Worm (Caenorhabditis elegans) whole organism, late embryonic: Measurements from ENCODE around the gene msp-36.

Experiments
- F13H6.1 ChIP-seq: sonication (generic microtip); optimal IDR thresholded peaks from 2 replicates; lab custom pipeline; 2016; ENCODE audit warnings: missing genetic modification characterization, missing compliant biosample characterization
- ceh-19 ChIP-seq: fragments of 200-800 bp; sonication (Bioruptor generic); optimal IDR thresholded peaks from 2 replicates; lab custom pipeline; 2018; ENCODE audit warnings: mild to moderate bottlenecking, missing genetic modification characterization, missing compliant biosample characterization
- ceh-22 ChIP-seq: sonication (generic microtip); optimal IDR thresholded peaks from 2 replicates; lab custom pipeline; 2017; ENCODE audit warnings: missing biosample characterization, missing genetic modification characterization
- elt-2 ChIP-seq: sonication (generic microtip); optimal IDR thresholded peaks from 2 replicates; lab custom pipeline; 2016; ENCODE audit warnings: missing genetic modification reagents, missing genetic modification characterization, missing compliant biosample characterization
- gmeb-2 ChIP-seq: sonication (generic microtip); optimal IDR thresholded peaks from 2 replicates; lab custom pipeline; 2016; ENCODE audit warnings: missing genetic modification characterization, inconsistent platforms, missing compliant biosample characterization
- lin-11 ChIP-seq: fragments of 200-800 bp; sonication (Bioruptor generic); optimal IDR thresholded peaks from 2 replicates; lab custom pipeline; 2018; ENCODE audit warnings: mild to moderate bottlenecking, missing genetic modification characterization, missing compliant biosample characterization
- nfya-1 ChIP-seq: sonication (generic microtip); optimal IDR thresholded peaks from 2 replicates; lab custom pipeline; 2017; ENCODE audit warnings: missing genetic modification characterization, mild to moderate bottlenecking, missing compliant biosample characterization, antibody characterized with exemption, moderate library complexity
- nhr-11 ChIP-seq: fragments of 150-350 bp; optimal IDR thresholded peaks from 2 replicates; lab custom pipeline; 2014; ENCODE audit warnings: missing biosample characterization, missing genetic modification characterization
- pqm-1 ChIP-seq: sonication (generic microtip); optimal IDR thresholded peaks from 2 replicates; lab custom pipeline; 2016; ENCODE audit warnings: missing genetic modification characterization, missing compliant biosample characterization

DNA sequence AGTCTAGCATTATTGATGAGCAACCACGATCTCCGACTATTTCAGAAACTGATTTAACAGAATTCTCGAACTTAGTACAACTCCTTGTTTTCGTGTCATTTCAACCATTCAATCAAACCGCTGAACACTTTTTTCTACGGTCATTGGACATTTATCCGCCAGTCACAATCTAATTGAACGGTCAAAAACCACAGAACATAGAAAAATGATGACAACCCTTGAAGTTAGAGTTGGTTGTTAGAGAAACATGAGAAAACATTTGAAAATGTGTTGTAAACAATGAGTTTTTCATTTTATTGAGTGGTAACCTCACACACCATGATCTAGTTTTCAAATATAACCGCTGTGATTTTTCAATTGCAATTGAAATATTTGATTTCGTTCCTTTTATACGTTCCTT, 49.3 kb downstream of the msp-36 start:
- no peak for TF ChIP-seq gmeb-2 (tag; lab: Kevin White, UChicago)
- TF ChIP-seq ceh-22 (tag; lab: Kevin White, UChicago), result no peak
- no peak for TF ChIP-seq elt-2 (tag; lab: Kevin White, UChicago)
- no peak for TF ChIP-seq lin-11
- TF ChIP-seq nfya-1 (tag; lab: Kevin White, UChicago), result no peak
- no peak for TF ChIP-seq nhr-11 (tag; lab: Kevin White, UChicago)
- TF ChIP-seq ceh-19 (GFP tag; lab: Kevin White, UChicago), result no peak
- no peak for TF ChIP-seq pqm-1 (tag; lab: Kevin White, UChicago)
- no peak for TF ChIP-seq F13H6.1 (tag; lab: Kevin White, UChicago)
